Worm (Caenorhabditis elegans): ENCODE measurements around the gene clec-59.

clec-59 gene

ce11 chrII:10519863-10520262 is 40.6 kb upstream of the clec-59 start:
- TF ChIP-seq F13H6.1 (tag; optimal IDR thresholded peaks at IDR 0.05) (no peak), alr-1 (tag; optimal IDR thresholded peaks at IDR 0.05) (no peak), nhr-10 (tag; optimal IDR thresholded peaks at IDR 0.05) (no peak), sma-3 (GFP tag; optimal IDR thresholded peaks at IDR 0.05) (no peak), nhr-129 (tag; optimal IDR thresholded peaks at IDR 0.05) (no peak), lin-11 (tag; optimal IDR thresholded peaks at IDR 0.05) (no peak), lin-13 (GFP tag; optimal IDR thresholded peaks at IDR 0.05) (no peak), elt-3 (tag; optimal IDR thresholded peaks at IDR 0.05) (no peak), nhr-11 (tag; optimal IDR thresholded peaks at IDR 0.05) (no peak), ceh-82 (tag; optimal IDR thresholded peaks at IDR 0.05) (no peak), nhr-21 (tag; optimal IDR thresholded peaks at IDR 0.05) (no peak), nhr-237 (tag; optimal IDR thresholded peaks at IDR 0.05) (no peak), C34F6.9 (tag; optimal IDR thresholded peaks at IDR 0.05) (no peak), ama-1 (optimal IDR thresholded peaks at IDR 0.05) (no peak), fos-1 (tag; optimal IDR thresholded peaks at IDR 0.05) (no peak), mdl-1 (tag; optimal IDR thresholded peaks at IDR 0.05) (no peak)

- TF ChIP-seq unc-62 (GFP tag; optimal IDR thresholded peaks at IDR 0.05) = no peak
- no peak for TF ChIP-seq nhr-77 (tag; optimal IDR thresholded peaks at IDR 0.05)
- no peak for TF ChIP-seq mab-5 (tag; optimal IDR thresholded peaks at IDR 0.05)
- TF ChIP-seq nhr-237 (tag; optimal IDR thresholded peaks at IDR 0.05) = no peak
- TF ChIP-seq blmp-1 (tag; optimal IDR thresholded peaks at IDR 0.05; ENCODE audit: insufficient read depth) = no peak
- no peak for TF ChIP-seq ceh-82 (tag; optimal IDR thresholded peaks at IDR 0.05)
- TF ChIP-seq nhr-11 (tag; optimal IDR thresholded peaks at IDR 0.05) = no peak
- TF ChIP-seq elt-1 (tag; optimal IDR thresholded peaks at IDR 0.05) = no peak
- TF ChIP-seq nhr-129 (tag; optimal IDR thresholded peaks at IDR 0.05) = no peak
- no peak for TF ChIP-seq R02D3.7 (tag; optimal IDR thresholded peaks at IDR 0.05)
- no peak for TF ChIP-seq elt-3 (tag; optimal IDR thresholded peaks at IDR 0.05)
- TF ChIP-seq nhr-23 (tag; optimal IDR thresholded peaks at IDR 0.05) = no peak
Observed at ce11 chrII:10519017-10519416, 39.8 kb upstream of the clec-59 start, which contains the start of gene F59B10.4. F59B10.4 (minus strand) TSS chrII:10519117.

- TF ChIP-seq nhr-25 (tag; optimal IDR thresholded peaks at IDR 0.05) = peak; percentile 17
- no peak for TF ChIP-seq lin-39 (tag; optimal IDR thresholded peaks at IDR 0.05)
- TF ChIP-seq lin-11 (tag; optimal IDR thresholded peaks at IDR 0.05) = no peak
- no peak for TF ChIP-seq ztf-4 (tag; optimal IDR thresholded peaks at IDR 0.05)
- no peak for TF ChIP-seq ztf-1 (GFP tag; conservative IDR thresholded peaks at IDR 0.05)
- no peak for TF ChIP-seq dmd-4 (tag; optimal IDR thresholded peaks at IDR 0.05)
- peak; percentile 58 for TF ChIP-seq blmp-1 (tag; optimal IDR thresholded peaks at IDR 0.05; ENCODE audit: insufficient read depth)
- TF ChIP-seq aly-2 (tag; optimal IDR thresholded peaks at IDR 0.05) = no peak
- TF ChIP-seq nhr-129 (tag; optimal IDR thresholded peaks at IDR 0.05) = peak; percentile 41
- TF ChIP-seq skn-1 (tag; optimal IDR thresholded peaks at IDR 0.05) = no peak
- TF ChIP-seq alr-1 (tag; optimal IDR thresholded peaks at IDR 0.05) = no peak
- TF ChIP-seq nhr-12 (tag; optimal IDR thresholded peaks at IDR 0.05) = no peak
- TF ChIP-seq sma-9 (GFP tag; optimal IDR thresholded peaks at IDR 0.05) = peak; percentile 10
- no peak for TF ChIP-seq sma-9 (tag; optimal IDR thresholded peaks at IDR 0.05)
- TF ChIP-seq ama-1 (optimal IDR thresholded peaks at IDR 0.05) = no peak
- TF ChIP-seq ceh-16 (tag; optimal IDR thresholded peaks at IDR 0.05) = no peak
- TF ChIP-seq lin-13 (GFP tag; optimal IDR thresholded peaks at IDR 0.05) = no peak
- no peak for TF ChIP-seq nhr-77 (tag; optimal IDR thresholded peaks at IDR 0.05)
- no peak for TF ChIP-seq C34F6.9 (tag; optimal IDR thresholded peaks at IDR 0.05)
- no peak for TF ChIP-seq nhr-21 (tag; optimal IDR thresholded peaks at IDR 0.05)
Observed at ce11 chrII:10516375-10516774, 37.1 kb upstream of the clec-59 start.

- peak; percentile 64 for TF ChIP-seq sma-3 (GFP tag; optimal IDR thresholded peaks at IDR 0.05)
- TF ChIP-seq unc-62 (GFP tag; optimal IDR thresholded peaks at IDR 0.05) = no peak
- TF ChIP-seq sma-9 (GFP tag; optimal IDR thresholded peaks at IDR 0.05) = peak; percentile 50
- no peak for TF ChIP-seq sma-9 (tag; optimal IDR thresholded peaks at IDR 0.05)
- TF ChIP-seq Y55F3AM.14 (GFP tag; optimal IDR thresholded peaks at IDR 0.05) = no peak
- TF ChIP-seq ztf-11 (tag; optimal IDR thresholded peaks at IDR 0.05) = no peak
- peak; percentile 12 for TF ChIP-seq fos-1 (tag; optimal IDR thresholded peaks at IDR 0.05)
- TF ChIP-seq nhr-129 (tag; optimal IDR thresholded peaks at IDR 0.05) = peak; percentile 20
- no peak for TF ChIP-seq sem-4 (tag; optimal IDR thresholded peaks at IDR 0.05)
Observed at ce11 chrII:10515422-10515821, 36.2 kb upstream of the clec-59 start.

All from whole organism, L2 larva.